Worm (Caenorhabditis elegans) whole organism, L4/young adult: ENCODE measurements around the gene try-12.

Experiments used
- dao-5 ChIP-seq: sonication (generic microtip); optimal IDR thresholded peaks from 2 replicates; lab custom pipeline; 2016; ENCODE audit warnings: missing genotype, missing genetic modification characterization, moderate library complexity, missing compliant biosample characterization
- him-1 ChIP-seq: sonication (generic microtip); optimal IDR thresholded peaks from 2 replicates; lab custom pipeline; 2016; ENCODE audit warnings: missing genotype, missing genetic modification reagents, missing genetic modification characterization, missing compliant biosample characterization

ce11 chrV:7416569-7416968 is 32.6 kb upstream of the try-12 start:
- TF ChIP-seq dao-5 (tag; lab: Kevin White, UChicago) (no peak), him-1 (tag; lab: Kevin White, UChicago) (no peak)
